Fruit fly (Drosophila melanogaster): ENCODE data around the gene ALiX.

DNA sequence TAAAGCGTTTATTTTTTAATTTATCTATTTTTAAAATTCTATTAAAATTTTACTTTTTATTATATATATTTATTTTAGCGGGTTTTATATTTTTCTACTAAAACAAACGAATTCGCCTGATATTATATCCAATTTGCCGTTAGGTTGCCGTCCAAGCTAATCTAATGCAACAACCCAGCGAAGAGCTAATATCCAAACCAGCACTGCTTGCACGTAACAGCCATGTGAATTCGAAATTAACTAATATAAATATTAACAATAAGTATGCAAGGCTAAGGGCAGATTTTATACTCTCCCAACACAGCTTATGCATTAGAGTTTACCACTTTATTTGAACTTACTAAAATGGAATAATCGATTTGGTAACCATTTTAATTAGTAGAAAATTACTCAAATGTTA is 48.2 kb downstream of the ALiX start:
- TF ChIP-seq EcR (GFP tag; optimal IDR thresholded peaks at IDR 0.05) (no peak), pan (optimal IDR thresholded peaks at IDR 0.05) (no peak)

All from whole organism.